Fruit fly (Drosophila melanogaster) whole organism, embryonic: ENCODE data around the gene Vav.
A peak's percentile ranks its signal among the peaks of the same experiment; 100 is the strongest.

ENCODE experiments used
- Atf3 ChIP-seq: fragments of 200-800 bp; sonication (Bioruptor generic); optimal IDR thresholded peaks from 3 replicates; lab custom pipeline; 2016; ENCODE audit warnings: missing biosample characterization, missing genetic modification characterization
- CG10209 ChIP-seq: fragments of 200-800 bp; sonication (Bioruptor generic); optimal IDR thresholded peaks from 3 replicates; lab custom pipeline; 2017; ENCODE audit warnings: missing biosample characterization, mild to moderate bottlenecking, missing genetic modification characterization, missing genetic modification reagents
- CG18011 ChIP-seq: fragments of 200-800 bp; sonication (Bioruptor generic); optimal IDR thresholded peaks from 2 replicates; lab custom pipeline; 2017; ENCODE audit warnings: missing biosample characterization, missing genetic modification characterization, mild to moderate bottlenecking, moderate library complexity, missing genotype
- CG1832 ChIP-seq: fragments of 200-800 bp; sonication (Bioruptor generic); optimal IDR thresholded peaks from 2 replicates; lab custom pipeline; 2017; ENCODE audit warnings: missing biosample characterization, mild to moderate bottlenecking, missing genetic modification characterization, inconsistent platforms
- CG32772 ChIP-seq: fragments of 200-800 bp; sonication (Bioruptor generic); IDR thresholded peaks from 2 replicates; pipeline ENCODE4 v1.3.6; 2022; ENCODE audit warnings: missing biosample characterization, missing genetic modification characterization
- CG33557 ChIP-seq: fragments of 200-800 bp; sonication (Bioruptor generic); optimal IDR thresholded peaks from 2 replicates; lab custom pipeline; 2019; ENCODE audit warnings: missing biosample characterization, mild to moderate bottlenecking, missing genetic modification characterization, moderate library complexity
- CG3407 ChIP-seq: fragments of 200-800 bp; sonication (Bioruptor generic); optimal IDR thresholded peaks from 2 replicates; lab custom pipeline; 2018; ENCODE audit warnings: missing biosample characterization, mild to moderate bottlenecking, missing genetic modification characterization
- CG7556 ChIP-seq: fragments of 200-800 bp; sonication (Bioruptor generic); optimal IDR thresholded peaks from 2 replicates; lab custom pipeline; 2017; ENCODE audit warnings: missing biosample characterization, mild to moderate bottlenecking, missing genetic modification characterization
- CG8281 ChIP-seq: fragments of 200-800 bp; sonication (Bioruptor generic); optimal IDR thresholded peaks from 2 replicates; lab custom pipeline; 2018; ENCODE audit warnings: missing biosample characterization, mild to moderate bottlenecking, missing genetic modification characterization, moderate library complexity
- CG9727 ChIP-seq: fragments of 200-800 bp; sonication (Bioruptor generic); optimal IDR thresholded peaks from 3 replicates; lab custom pipeline; 2017; ENCODE audit warnings: missing biosample characterization, mild to moderate bottlenecking, missing genetic modification characterization
- Dbx ChIP-seq: fragments of 200-800 bp; sonication (Bioruptor generic); IDR thresholded peaks from 3 replicates; pipeline ENCODE4 v1.3.6; 2022; ENCODE audit warnings: missing biosample characterization, missing genetic modification characterization
- Dll ChIP-seq: fragments of 200-800 bp; sonication (Bioruptor generic); IDR thresholded peaks from 4 replicates; pipeline ENCODE4 v1.3.6; 2022; ENCODE audit warnings: missing biosample characterization, missing genetic modification characterization; ENCODE audit not compliant: partially characterized antibody
- Dp ChIP-seq: fragments of 200-800 bp; sonication (Bioruptor generic); optimal IDR thresholded peaks from 2 replicates; lab custom pipeline; 2018; ENCODE audit warnings: missing biosample characterization, mild to moderate bottlenecking, missing genetic modification characterization, moderate library complexity
- Ets65A ChIP-seq: fragments of 200-800 bp; sonication (Bioruptor generic); peaks from one replicate; lab custom pipeline; 2016; ENCODE audit warnings: missing biosample characterization, missing genetic modification characterization
- Ets97D ChIP-seq: fragments of 200-800 bp; sonication (Bioruptor generic); optimal IDR thresholded peaks from 3 replicates; lab custom pipeline; 2016; ENCODE audit warnings: missing biosample characterization, missing genetic modification characterization
- HLH3B ChIP-seq: fragments of 200-800 bp; sonication (Bioruptor generic); IDR thresholded peaks from 2 replicates; pipeline ENCODE4 v1.3.6; 2022; ENCODE audit warnings: missing biosample characterization, missing genetic modification characterization
- HLH4C ChIP-seq: fragments of 200-800 bp; sonication (Bioruptor generic); IDR thresholded peaks from 3 replicates; pipeline ENCODE4 v1.3.6; 2022; ENCODE audit warnings: missing biosample characterization, missing genetic modification characterization; ENCODE audit not compliant: partially characterized antibody
- Med ChIP-seq: fragments of 200-800 bp; sonication (Bioruptor generic); peaks from one replicate; lab custom pipeline; 2016; ENCODE audit warnings: missing biosample characterization, missing genetic modification characterization, mild to moderate bottlenecking, inconsistent platforms, moderate library complexity
- Nf-YA ChIP-seq: fragments of 200-800 bp; sonication (Bioruptor generic); IDR thresholded peaks from 2 replicates; pipeline ENCODE4 v1.3.6; 2022; ENCODE audit warnings: missing biosample characterization, missing genetic modification characterization
- Sin3A ChIP-seq: fragments of >200 bp; optimal IDR thresholded peaks from 2 replicates; lab custom pipeline; 2018
- Trl ChIP-seq, 3 experiments: fragments of >200 bp in 2 of 3; fragments of 200-800 bp in 1 of 3; sonication (Bioruptor generic) in 1 of 3; optimal IDR thresholded peaks; 2 replicates in 1 of 3; 3 replicates in 2 of 3; lab custom pipeline; 2016 to 2017; ENCODE audit warnings: missing biosample characterization in 1 of 3, missing genetic modification characterization in 1 of 3
- abd-A ChIP-seq: fragments of 200-800 bp; sonication (Bioruptor generic); optimal IDR thresholded peaks from 3 replicates; lab custom pipeline; 2019; ENCODE audit warnings: missing biosample characterization, mild to moderate bottlenecking, missing genetic modification characterization, moderate library complexity
- ap ChIP-seq: fragments of 200-800 bp; sonication (Bioruptor generic); IDR thresholded peaks from 2 replicates; pipeline ENCODE4 v1.3.6; 2022; ENCODE audit warnings: missing biosample characterization, missing genetic modification characterization
- ato ChIP-seq: fragments of 200-800 bp; sonication (Bioruptor generic); IDR thresholded peaks from 2 replicates; pipeline ENCODE4 v1.3.6; 2022; ENCODE audit warnings: missing biosample characterization, missing genetic modification characterization; ENCODE audit not compliant: partially characterized antibody
- btn ChIP-seq: fragments of 200-800 bp; sonication (Bioruptor generic); optimal IDR thresholded peaks from 2 replicates; lab custom pipeline; 2016; ENCODE audit warnings: missing biosample characterization, missing genetic modification characterization
- cad ChIP-seq: fragments of >200 bp; optimal IDR thresholded peaks from 2 replicates; lab custom pipeline; 2017; ENCODE audit warnings: missing biosample characterization, missing genetic modification characterization
- cg ChIP-seq: fragments of 200-800 bp; sonication (Bioruptor generic); optimal IDR thresholded peaks from 3 replicates; lab custom pipeline; 2019; ENCODE audit warnings: missing biosample characterization, mild to moderate bottlenecking, missing genetic modification characterization, moderate library complexity
- chm ChIP-seq: fragments of 200-800 bp; sonication (Bioruptor generic); IDR thresholded peaks from 2 replicates; pipeline ENCODE4 v1.3.6; 2022; ENCODE audit warnings: missing biosample characterization, missing genetic modification characterization
- crol ChIP-seq: fragments of 200-800 bp; sonication (Bioruptor generic); IDR thresholded peaks from 2 replicates; pipeline ENCODE4 v1.3.6; 2022; ENCODE audit warnings: missing biosample characterization, missing genetic modification characterization
- gcm ChIP-seq: fragments of 200-800 bp; sonication (Bioruptor generic); optimal IDR thresholded peaks from 2 replicates; lab custom pipeline; 2019; ENCODE audit warnings: missing biosample characterization, mild to moderate bottlenecking, missing genetic modification characterization, moderate library complexity
- grau ChIP-seq: fragments of 200-800 bp; optimal IDR thresholded peaks from 3 replicates; lab custom pipeline; 2019; ENCODE audit warnings: missing biosample characterization, mild to moderate bottlenecking, missing genetic modification characterization, moderate library complexity
- grn ChIP-seq: fragments of 200-800 bp; sonication (Bioruptor generic); optimal IDR thresholded peaks from 3 replicates; lab custom pipeline; 2017; ENCODE audit warnings: missing biosample characterization, missing genetic modification characterization
- knrl ChIP-seq: fragments of 200-800 bp; sonication (Bioruptor generic); IDR thresholded peaks from 3 replicates; pipeline ENCODE4 v1.3.6; 2022; ENCODE audit warnings: missing biosample characterization, missing genetic modification characterization; ENCODE audit not compliant: partially characterized antibody
- lab ChIP-seq: fragments of 200-800 bp; sonication (Bioruptor generic); optimal IDR thresholded peaks from 3 replicates; lab custom pipeline; 2017; ENCODE audit warnings: missing biosample characterization, missing genetic modification characterization, mild to moderate bottlenecking, moderate library complexity, missing genetic modification reagents
- mirr ChIP-seq: fragments of 200-800 bp; sonication (Bioruptor generic); optimal IDR thresholded peaks from 3 replicates; lab custom pipeline; 2018; ENCODE audit warnings: missing biosample characterization, mild to moderate bottlenecking, missing genetic modification characterization
- nmo ChIP-seq: fragments of 200-800 bp; sonication (Bioruptor generic); optimal IDR thresholded peaks from 2 replicates; lab custom pipeline; 2018; ENCODE audit warnings: missing biosample characterization, mild to moderate bottlenecking, missing genetic modification characterization, moderate library complexity
- nom ChIP-seq: fragments of 200-800 bp; sonication (Bioruptor generic); optimal IDR thresholded peaks from 2 replicates; lab custom pipeline; 2017; ENCODE audit warnings: missing biosample characterization, missing genetic modification characterization, mild to moderate bottlenecking, moderate library complexity, missing genetic modification reagents
- repo ChIP-seq: fragments of 200-800 bp; sonication (Bioruptor generic); optimal IDR thresholded peaks from 2 replicates; lab custom pipeline; 2016; ENCODE audit warnings: missing biosample characterization, missing genetic modification characterization
- stwl ChIP-seq: fragments of 200-800 bp; sonication (Bioruptor generic); optimal IDR thresholded peaks from 3 replicates; lab custom pipeline; 2018; ENCODE audit warnings: missing biosample characterization, mild to moderate bottlenecking, missing genetic modification characterization, moderate library complexity
- tll ChIP-seq, 2 experiments: fragments of 200-800 bp in 1 of 2; fragments of >200 bp in 1 of 2; sonication (Bioruptor generic) in 1 of 2; optimal IDR thresholded peaks; 2 replicates each; lab custom pipeline; 2017 to 2019; ENCODE audit warnings: missing biosample characterization in 2 of 2, missing genetic modification characterization in 2 of 2, mild to moderate bottlenecking in 1 of 2, moderate library complexity in 1 of 2
- ttk ChIP-seq: fragments of 200-800 bp; sonication (Bioruptor generic); IDR thresholded peaks from 2 replicates; pipeline ENCODE4 v2.1.2; 2022; ENCODE audit warnings: missing biosample characterization, missing genetic modification characterization
- twi ChIP-seq: fragments of 200-800 bp; optimal IDR thresholded peaks from 2 replicates; lab custom pipeline; 2019; ENCODE audit warnings: missing biosample characterization, mild to moderate bottlenecking, missing genetic modification characterization, moderate library complexity
- z ChIP-seq: fragments of 200-800 bp; sonication (Bioruptor generic); IDR thresholded peaks from 3 replicates; pipeline ENCODE4 v1.3.6; 2022; ENCODE audit warnings: missing biosample characterization, missing genetic modification characterization
- zfh1 ChIP-seq: fragments of 200-800 bp; sonication (Bioruptor generic); IDR thresholded peaks from 3 replicates; pipeline ENCODE4 v1.3.6; 2022; ENCODE audit warnings: missing biosample characterization, missing genetic modification characterization

The Vav gene

dm6 chrX:19264396-19264795 lies 2.8 kb downstream of the Vav start:
- TF ChIP-seq chm (no peak), CG1832 (GFP tag; lab: Kevin White, UChicago) (peak; percentile 66), Med (GFP tag; lab: Kevin White, UChicago) (peak; percentile 23), CG7556 (GFP tag; lab: Kevin White, UChicago) (no peak), Trl (optimal IDR thresholded peaks at IDR 0.05; lab: Kevin White, UChicago) (peak in 1 of 2 experiments; percentile 43), Trl (GFP tag; optimal IDR thresholded peaks at IDR 0.05; lab: Kevin White, UChicago) (no peak), cg (GFP tag; lab: Kevin White, UChicago) (peak; percentile 91), Ets97D (GFP tag; lab: Kevin White, UChicago) (no peak), grau (tag; lab: Kevin White, UChicago) (no peak), CG33557 (GFP tag; lab: Kevin White, UChicago) (no peak)

dm6 chrX:19265802-19266479 lies 4.3 kb downstream of the Vav start:
- TF ChIP-seq Sin3A (no peak), CG8281 (tag; lab: Kevin White, UChicago) (no peak), Ets65A (GFP tag; lab: Kevin White, UChicago) (peak; percentile 59), gcm (GFP tag; lab: Kevin White, UChicago) (peak; percentile 60), cg (GFP tag; lab: Kevin White, UChicago) (peak; percentile 12), lab (GFP tag; lab: Kevin White, UChicago) (peak; percentile 91), Dp (GFP tag; lab: Kevin White, UChicago) (no peak), CG1832 (GFP tag; lab: Kevin White, UChicago) (peak; percentile 6), CG18011 (GFP tag; lab: Kevin White, UChicago) (peak; percentile 94), crol (GFP tag; lab: Robert Waterston, UW) (peak; percentile 61)

- peak; percentile 39; the same call in 1 of the 2 replicates for TF ChIP-seq Nf-YA (GFP tag; lab: Robert Waterston, UW)
- TF ChIP-seq CG10209 = no peak
- no peak for TF ChIP-seq repo (GFP tag; lab: Kevin White, UChicago)
- TF ChIP-seq nmo (GFP tag; lab: Kevin White, UChicago) = peak; percentile 1
- no peak for TF ChIP-seq mirr (GFP tag; lab: Kevin White, UChicago)
- no peak for TF ChIP-seq CG3407 (GFP tag; lab: Kevin White, UChicago)
- no peak for TF ChIP-seq nom (GFP tag; lab: Kevin White, UChicago)
- no peak for TF ChIP-seq HLH3B (GFP tag; lab: Robert Waterston, UW)
- TF ChIP-seq HLH4C (GFP tag; lab: Robert Waterston, UW) = peak; percentile 58; the same call in 2 of the 3 replicates
- TF ChIP-seq tll (GFP tag; optimal IDR thresholded peaks at IDR 0.05; lab: Kevin White, UChicago) = no peak
- TF ChIP-seq twi (tag; lab: Kevin White, UChicago) = peak; percentile 35
- no peak for TF ChIP-seq btn (GFP tag; lab: Kevin White, UChicago)
- TF ChIP-seq Dp (GFP tag; lab: Kevin White, UChicago) = peak; percentile 89
- peak; percentile 48; the same call in 1 of the 3 replicates for TF ChIP-seq zfh1 (GFP tag; lab: Robert Waterston, UW)
- peak; percentile 48; the same call in 1 of the 4 replicates for TF ChIP-seq Dll (GFP tag; lab: Robert Waterston, UW)
- peak; percentile 42; the same call in 1 of the 2 replicates for TF ChIP-seq CG32772 (GFP tag; lab: Robert Waterston, UW)
- TF ChIP-seq ato = peak; percentile 28; the same call in 1 of the 2 replicates
- peak; percentile 47 for TF ChIP-seq stwl (tag; lab: Kevin White, UChicago)
- no peak for TF ChIP-seq cad (GFP tag; lab: Kevin White, UChicago)
- 0 out of 3 replicates have a peak, but pooled peaks have one; percentile 13 for TF ChIP-seq knrl
- no peak for TF ChIP-seq ap (GFP tag; lab: Robert Waterston, UW)
- no peak for TF ChIP-seq grn (GFP tag; lab: Kevin White, UChicago)
- peak; percentile 13 for TF ChIP-seq Sin3A
- no peak for TF ChIP-seq abd-A (tag; lab: Kevin White, UChicago)
- TF ChIP-seq z = 0 out of 3 replicates have a peak, but pooled peaks have one; percentile 21
- no peak for TF ChIP-seq CG9727
- TF ChIP-seq Atf3 = no peak
- TF ChIP-seq ttk (GFP tag; lab: Robert Waterston, UW) = no peak
- TF ChIP-seq Dbx (GFP tag; lab: Robert Waterston, UW) = peak; percentile 33; the same call in 1 of the 3 replicates
Observed at dm6 chrX:19268484-19269068, 7.0 kb downstream of the Vav start, which contains the start of gene CG8010. TSS of gene CG8010 (minus strand) at chrX:19268896.
